Worm (Caenorhabditis elegans) whole organism, young adult: ENCODE data around the gene morc-1.

Experiments used
- B0019.2 ChIP-seq: fragments of 200-800 bp; sonication (Bioruptor generic); conservative IDR thresholded peaks from 2 replicates; pipeline ENCODE4 v1.3.6; 2022; ENCODE audit warnings: missing genetic modification reagents, missing genetic modification characterization, missing compliant biosample characterization
- B0261.1 ChIP-seq: sonication (generic microtip); optimal IDR thresholded peaks from 2 replicates; lab custom pipeline; 2016; ENCODE audit warnings: mild to moderate bottlenecking, missing genetic modification characterization, moderate library complexity, missing compliant biosample characterization
- B0336.3 ChIP-seq: fragments of 200-800 bp; sonication (Bioruptor generic); IDR thresholded peaks from 2 replicates; pipeline ENCODE4 v1.3.6; 2022; ENCODE audit warnings: missing genetic modification characterization, missing compliant biosample characterization
- F10E7.11 ChIP-seq: sonication (generic microtip); optimal IDR thresholded peaks from 2 replicates; lab custom pipeline; 2017; ENCODE audit warnings: mild to moderate bottlenecking, missing genetic modification characterization, moderate library complexity, missing compliant biosample characterization
- F22D6.2 ChIP-seq: sonication (generic microtip); optimal IDR thresholded peaks from 2 replicates; lab custom pipeline; 2016; ENCODE audit warnings: mild to moderate bottlenecking, missing genetic modification characterization, missing compliant biosample characterization
- F37B4.10 ChIP-seq: fragments of 200-800 bp; sonication (Bioruptor generic); IDR thresholded peaks from 2 replicates; pipeline ENCODE4 v1.3.6; 2022; ENCODE audit warnings: missing genetic modification characterization, missing compliant biosample characterization
- F55B11.4 ChIP-seq: sonication (generic microtip); optimal IDR thresholded peaks from 2 replicates; lab custom pipeline; 2016; ENCODE audit warnings: missing compliant biosample characterization, missing genetic modification characterization, borderline replicate concordance; ENCODE audit not compliant: insufficient read depth
- F57A8.1 ChIP-seq: fragments of 200-800 bp; sonication (Bioruptor generic); optimal IDR thresholded peaks from 2 replicates; lab custom pipeline; 2018; ENCODE audit warnings: mild to moderate bottlenecking, missing genetic modification characterization, moderate library complexity, missing compliant biosample characterization
- F57C9.4 ChIP-seq: sonication (generic microtip); optimal IDR thresholded peaks from 2 replicates; lab custom pipeline; 2017; ENCODE audit warnings: mild to moderate bottlenecking, missing genetic modification characterization, missing compliant biosample characterization
- K11D2.4 ChIP-seq: fragments of 200-800 bp; sonication (Bioruptor generic); IDR thresholded peaks from 2 replicates; pipeline ENCODE4 v1.3.6; 2022; ENCODE audit warnings: missing genetic modification reagents, missing genetic modification characterization, missing compliant biosample characterization
- Y67H2A.10 ChIP-seq: fragments of 200-800 bp; sonication (Bioruptor generic); conservative IDR thresholded peaks from 2 replicates; pipeline ENCODE4 v1.3.6; 2022; ENCODE audit warnings: missing genetic modification reagents, missing genetic modification characterization, missing compliant biosample characterization
- akir-1 ChIP-seq: fragments of 200-800 bp; sonication (Bioruptor generic); optimal IDR thresholded peaks from 2 replicates; lab custom pipeline; 2018; ENCODE audit warnings: mild to moderate bottlenecking, missing genetic modification characterization, moderate library complexity, missing compliant biosample characterization
- atf-7 ChIP-seq: sonication (generic microtip); optimal IDR thresholded peaks from 2 replicates; lab custom pipeline; 2017; ENCODE audit warnings: mild to moderate bottlenecking, missing genetic modification characterization, missing compliant biosample characterization
- attf-5 ChIP-seq: fragments of 200-800 bp; sonication (Bioruptor generic); optimal IDR thresholded peaks from 2 replicates; lab custom pipeline; 2018; ENCODE audit warnings: mild to moderate bottlenecking, missing genetic modification characterization, missing compliant biosample characterization
- bed-1 ChIP-seq: fragments of 200-800 bp; sonication (Bioruptor generic); IDR thresholded peaks from 2 replicates; pipeline ENCODE4 v1.3.6; 2022; ENCODE audit warnings: missing genetic modification reagents, missing genetic modification characterization, missing compliant biosample characterization
- cebp-1 ChIP-seq, 2 experiments: fragments of 200-800 bp in 1 of 2; sonication (Bioruptor generic) in 1 of 2; sonication (generic microtip) in 1 of 2; IDR thresholded peaks in 1 of 2; optimal IDR thresholded peaks in 1 of 2; 2 replicates each; pipeline versions ENCODE4 v1.3.6 to Lab custom; 2017 to 2022; ENCODE audit warnings: missing compliant biosample characterization in 2 of 2, missing genetic modification characterization in 2 of 2, mild to moderate bottlenecking in 1 of 2, missing genetic modification reagents in 1 of 2, moderate library complexity in 1 of 2
- cebp-2 ChIP-seq: fragments of 200-800 bp; sonication (Bioruptor generic); IDR thresholded peaks from 2 replicates; pipeline ENCODE4 v1.3.6; 2022; ENCODE audit warnings: missing genetic modification characterization, missing compliant biosample characterization
- ceh-40 ChIP-seq: fragments of 200-800 bp; sonication (Bioruptor generic); IDR thresholded peaks from 2 replicates; pipeline ENCODE4 v1.3.6; 2022; ENCODE audit warnings: missing genetic modification characterization, missing compliant biosample characterization
- ceh-79 ChIP-seq: sonication (generic microtip); optimal IDR thresholded peaks from 2 replicates; lab custom pipeline; 2017; ENCODE audit warnings: mild to moderate bottlenecking, missing genetic modification characterization, missing compliant biosample characterization
- ceh-91 ChIP-seq: fragments of 200-800 bp; sonication (Bioruptor generic); IDR thresholded peaks from 2 replicates; pipeline ENCODE4 v1.3.6; 2022; ENCODE audit warnings: missing genetic modification reagents, missing genetic modification characterization, missing compliant biosample characterization
- efl-1 ChIP-seq: fragments of 150-350 bp; optimal IDR thresholded peaks from 2 replicates; lab custom pipeline; 2014; ENCODE audit warnings: missing biosample characterization, missing genetic modification reagents, missing genetic modification characterization
- egl-18 ChIP-seq: fragments of 200-800 bp; sonication (Bioruptor generic); IDR thresholded peaks from 2 replicates; pipeline ENCODE4 v1.3.6; 2022; ENCODE audit warnings: missing genetic modification reagents, missing genetic modification characterization, missing compliant biosample characterization
- egrh-3 ChIP-seq: fragments of 200-800 bp; sonication (Bioruptor generic); IDR thresholded peaks from 2 replicates; pipeline ENCODE4 v1.3.6; 2022; ENCODE audit warnings: missing genetic modification reagents, missing genetic modification characterization, missing compliant biosample characterization
- ekl-4 ChIP-seq: fragments of 200-800 bp; sonication (Bioruptor generic); IDR thresholded peaks from 2 replicates; pipeline ENCODE4 v1.3.6; 2022; ENCODE audit warnings: missing genetic modification reagents, missing genetic modification characterization, missing compliant biosample characterization
- hlh-12 ChIP-seq: sonication (generic microtip); optimal IDR thresholded peaks from 2 replicates; lab custom pipeline; 2016; ENCODE audit warnings: missing genetic modification characterization, missing compliant biosample characterization
- hrde-1 ChIP-seq: sonication (generic microtip); optimal IDR thresholded peaks from 2 replicates; lab custom pipeline; 2016; ENCODE audit warnings: missing genetic modification characterization, mild to moderate bottlenecking, missing compliant biosample characterization, moderate library complexity, missing genotype, missing genetic modification reagents, borderline replicate concordance
- lin-40 ChIP-seq: sonication (generic microtip); optimal IDR thresholded peaks from 2 replicates; lab custom pipeline; 2016; ENCODE audit warnings: missing genetic modification characterization, mild to moderate bottlenecking, missing compliant biosample characterization, missing genotype, missing genetic modification reagents
- lsy-27 ChIP-seq: sonication (generic microtip); optimal IDR thresholded peaks from 2 replicates; lab custom pipeline; 2017; ENCODE audit warnings: missing genetic modification characterization, mild to moderate bottlenecking, missing compliant biosample characterization, antibody characterized with exemption, missing genotype, borderline replicate concordance; ENCODE audit not compliant: insufficient read depth
- madf-10 ChIP-seq: sonication (generic microtip); optimal IDR thresholded peaks from 2 replicates; lab custom pipeline; 2016; ENCODE audit warnings: mild to moderate bottlenecking, missing genetic modification characterization, missing compliant biosample characterization
- madf-8 ChIP-seq: fragments of 200-800 bp; sonication (Bioruptor generic); conservative IDR thresholded peaks from 2 replicates; pipeline ENCODE4 v1.3.6; 2022; ENCODE audit warnings: missing genetic modification reagents, missing genetic modification characterization, missing compliant biosample characterization
- mes-4 ChIP-seq: sonication (generic microtip); optimal IDR thresholded peaks from 2 replicates; lab custom pipeline; 2016; ENCODE audit warnings: missing genotype, missing genetic modification characterization, missing compliant biosample characterization
- mxl-1 ChIP-seq: sonication (generic microtip); optimal IDR thresholded peaks from 2 replicates; lab custom pipeline; 2016; ENCODE audit warnings: missing genetic modification characterization, missing compliant biosample characterization
- nfya-1 ChIP-seq: sonication (generic microtip); optimal IDR thresholded peaks from 2 replicates; lab custom pipeline; 2017; ENCODE audit warnings: antibody characterized with exemption, missing compliant biosample characterization, missing genetic modification characterization, borderline replicate concordance; ENCODE audit not compliant: insufficient read depth
- nfya-2 ChIP-seq: fragments of 200-800 bp; sonication (Bioruptor generic); IDR thresholded peaks from 2 replicates; pipeline ENCODE4 v1.3.6; 2022; ENCODE audit warnings: missing genetic modification reagents, missing genetic modification characterization, missing compliant biosample characterization
- nhr-120 ChIP-seq: fragments of 200-800 bp; sonication (Bioruptor generic); IDR thresholded peaks from 2 replicates; pipeline ENCODE4 v1.3.6; 2022; ENCODE audit warnings: missing genetic modification characterization, missing compliant biosample characterization
- nhr-179 ChIP-seq: sonication (generic microtip); optimal IDR thresholded peaks from 2 replicates; lab custom pipeline; 2016; ENCODE audit warnings: mild to moderate bottlenecking, missing genetic modification characterization, missing compliant biosample characterization
- nhr-27 ChIP-seq: fragments of 200-800 bp; sonication (Bioruptor generic); optimal IDR thresholded peaks from 2 replicates; lab custom pipeline; 2018; ENCODE audit warnings: mild to moderate bottlenecking, missing genetic modification characterization, moderate library complexity, missing compliant biosample characterization
- rcor-1 ChIP-seq: fragments of 200-800 bp; sonication (Bioruptor generic); IDR thresholded peaks from 2 replicates; pipeline ENCODE4 v1.3.6; 2022; ENCODE audit warnings: missing genetic modification reagents, missing genetic modification characterization, missing compliant biosample characterization
- rpc-1 ChIP-seq, 2 experiments: fragments of 150-350 bp in 1 of 2; sonication (generic microtip) in 1 of 2; optimal IDR thresholded peaks; 2 replicates each; lab custom pipeline; 2014 to 2018; ENCODE audit warnings: missing biosample characterization in 1 of 2, missing genetic modification characterization in 1 of 2, missing genetic modification reagents in 1 of 2, missing genotype in 1 of 2
- sdz-38 ChIP-seq: sonication (generic microtip); optimal IDR thresholded peaks from 2 replicates; lab custom pipeline; 2016; ENCODE audit warnings: missing genotype, missing genetic modification characterization, missing compliant biosample characterization
- sea-2 ChIP-seq: fragments of 200-800 bp; sonication (Bioruptor generic); IDR thresholded peaks from 2 replicates; pipeline ENCODE4 v1.3.6; 2022; ENCODE audit warnings: missing genetic modification characterization, missing compliant biosample characterization
- snpc-3.4 ChIP-seq: sonication (generic microtip); optimal IDR thresholded peaks from 2 replicates; lab custom pipeline; 2017; ENCODE audit warnings: missing genetic modification characterization, mild to moderate bottlenecking, missing compliant biosample characterization, antibody characterized with exemption, moderate library complexity, missing genotype, missing genetic modification reagents
- somi-1 ChIP-seq: fragments of 200-800 bp; sonication (Bioruptor generic); optimal IDR thresholded peaks from 2 replicates; lab custom pipeline; 2018; ENCODE audit warnings: mild to moderate bottlenecking, missing genetic modification characterization, missing compliant biosample characterization
- tbp1 ChIP-seq: fragments of 200-800 bp; sonication (Bioruptor generic); optimal IDR thresholded peaks from 2 replicates; lab custom pipeline; 2018; ENCODE audit warnings: mild to moderate bottlenecking, missing genetic modification characterization, missing compliant biosample characterization
- tbx-9 ChIP-seq: sonication (generic microtip); optimal IDR thresholded peaks from 2 replicates; lab custom pipeline; 2016; ENCODE audit warnings: borderline replicate concordance, missing genetic modification characterization, inconsistent platforms, missing compliant biosample characterization
- zim-3 ChIP-seq: sonication (generic microtip); optimal IDR thresholded peaks from 2 replicates; lab custom pipeline; 2017; ENCODE audit warnings: mild to moderate bottlenecking, missing genetic modification characterization, moderate library complexity, missing compliant biosample characterization
- ztf-22 ChIP-seq: fragments of 200-800 bp; sonication (Bioruptor generic); optimal IDR thresholded peaks from 2 replicates; lab custom pipeline; 2018; ENCODE audit warnings: mild to moderate bottlenecking, missing genetic modification characterization, moderate library complexity, missing compliant biosample characterization

Gene morc-1

ce11 chrIII:5227831-5228467 lies 21.2 kb upstream of the morc-1 start, which contains the start of the genes C34E10.12, C34E10.10 and atp-2 (continued):
- TF ChIP-seq mes-4 (tag; lab: Kevin White, UChicago): no peak
- peak; percentile 62 for TF ChIP-seq snpc-3.4
- no peak for TF ChIP-seq somi-1
- no peak for TF ChIP-seq cebp-2
- TF ChIP-seq attf-5: peak; percentile 82
- peak; percentile 25 for TF ChIP-seq rpc-1 (optimal IDR thresholded peaks at IDR 0.05; lab: Kevin White, UChicago)
- no peak for TF ChIP-seq rpc-1 (tag; optimal IDR thresholded peaks at IDR 0.05; lab: Kevin White, UChicago)
- no peak for TF ChIP-seq F55B11.4
- TF ChIP-seq Y67H2A.10 (GFP tag; lab: Robert Waterston, UW): 0 out of 2 replicates have a peak, but pooled peaks have one; percentile 39
- peak; percentile 64 for TF ChIP-seq lin-40
- no peak for TF ChIP-seq atf-7 (tag; lab: Kevin White, UChicago)
- no peak for TF ChIP-seq nhr-120 (GFP tag; lab: Robert Waterston, UW)
- peak; percentile 59 for TF ChIP-seq ekl-4 (GFP tag; lab: Robert Waterston, UW)
- no peak for TF ChIP-seq nfya-1
- TF ChIP-seq K11D2.4 (GFP tag; lab: Robert Waterston, UW): peak; percentile 20; the same call in 1 of the 2 replicates
- TF ChIP-seq F57C9.4 (tag; lab: Kevin White, UChicago): no peak
- TF ChIP-seq sdz-38 (tag; lab: Kevin White, UChicago): no peak
- TF ChIP-seq cebp-1 (GFP tag; IDR thresholded peaks at IDR 0.05; lab: Robert Waterston, UW): no peak
- TF ChIP-seq cebp-1 (tag; optimal IDR thresholded peaks at IDR 0.05; lab: Kevin White, UChicago): peak; percentile 59
- no peak for TF ChIP-seq hlh-12 (tag; lab: Kevin White, UChicago)
- TF ChIP-seq akir-1 (GFP tag; lab: Kevin White, UChicago): no peak
- TF ChIP-seq F10E7.11 (tag; lab: Kevin White, UChicago): no peak
- no peak for TF ChIP-seq ceh-91 (GFP tag; lab: Robert Waterston, UW)
- peak; percentile 61 for TF ChIP-seq tbp1 (GFP tag; lab: Kevin White, UChicago)
- TF ChIP-seq madf-8: no peak
- no peak for TF ChIP-seq B0336.3 (GFP tag; lab: Robert Waterston, UW)
- no peak for TF ChIP-seq ceh-40 (GFP tag; lab: Robert Waterston, UW)
- no peak for TF ChIP-seq F37B4.10
- TF ChIP-seq mxl-1 (tag; lab: Kevin White, UChicago): no peak
- no peak for TF ChIP-seq nhr-179 (tag; lab: Kevin White, UChicago)
- no peak for TF ChIP-seq sea-2 (GFP tag; lab: Robert Waterston, UW)
- TF ChIP-seq ceh-79 (tag; lab: Kevin White, UChicago): no peak
- TF ChIP-seq nhr-27 (tag; lab: Kevin White, UChicago): no peak
- no peak for TF ChIP-seq tbx-9 (tag; lab: Kevin White, UChicago)
- TF ChIP-seq rcor-1: peak; percentile 39; the same call in 1 of the 2 replicates
- no peak for TF ChIP-seq egl-18 (GFP tag; lab: Robert Waterston, UW)
- TF ChIP-seq bed-1: no peak
- no peak for TF ChIP-seq B0019.2
- no peak for TF ChIP-seq efl-1 (GFP tag; lab: Kevin White, UChicago)
- TF ChIP-seq hrde-1 (tag; lab: Kevin White, UChicago): no peak
- no peak for TF ChIP-seq nfya-2 (GFP tag; lab: Robert Waterston, UW)
- peak; percentile 50 for TF ChIP-seq egrh-3 (GFP tag; lab: Robert Waterston, UW)
- TF ChIP-seq F57A8.1 (GFP tag; lab: Kevin White, UChicago): no peak
- peak; percentile 54 for TF ChIP-seq madf-10
- no peak for TF ChIP-seq zim-3
- TF ChIP-seq B0261.1 (tag; lab: Kevin White, UChicago): no peak
- no peak for TF ChIP-seq lsy-27 (tag; lab: Kevin White, UChicago)
- TF ChIP-seq F22D6.2 (tag; lab: Kevin White, UChicago): no peak
- TF ChIP-seq ztf-22 (GFP tag; lab: Kevin White, UChicago): no peak
